Worm (Caenorhabditis elegans): ENCODE results near the gene ints-9.

DNA sequence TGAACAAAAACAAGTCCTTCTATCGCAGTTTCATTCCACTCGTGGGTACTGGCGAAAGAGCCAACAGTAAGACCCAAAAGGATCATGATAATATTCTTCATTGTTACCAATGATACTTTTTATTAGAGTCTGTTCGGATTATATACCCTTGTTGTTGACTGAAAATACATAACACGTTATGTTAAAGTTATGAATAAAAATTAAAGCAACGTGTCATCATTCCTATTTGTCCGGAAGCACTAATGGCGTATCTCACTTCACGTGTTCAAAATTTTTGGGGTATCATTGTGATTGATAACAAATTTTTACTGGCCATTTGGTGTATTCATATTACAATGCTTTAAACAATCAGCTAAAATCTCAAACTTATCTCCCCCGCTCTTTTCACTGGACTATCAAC, 25.8 kb downstream of the ints-9 start, which contains the start of gene scl-26:
- TF ChIP-seq fkh-10 (GFP tag; optimal IDR thresholded peaks at IDR 0.05) (no peak), ztf-7 (tag; optimal IDR thresholded peaks at IDR 0.05) (no peak)

All from whole organism, L4 larva.